Worm (Caenorhabditis elegans): Measurements from ENCODE around the gene fbxb-75.

The fbxb-75 gene

ce11 chrIV:4395555-4395954 lies 45.4 kb downstream of the fbxb-75 start:
- TF ChIP-seq tbx-37 (GFP tag; conservative IDR thresholded peaks at IDR 0.05) (no peak), pes-1 (GFP tag; IDR thresholded peaks at IDR 0.05) (no peak), F13C5.2 (tag; optimal IDR thresholded peaks at IDR 0.05) (no peak), B0310.2 (tag; optimal IDR thresholded peaks at IDR 0.05) (no peak), ets-7 (tag; optimal IDR thresholded peaks at IDR 0.05) (no peak), tra-4 (tag; optimal IDR thresholded peaks at IDR 0.05) (no peak), ceh-13 (GFP tag; optimal IDR thresholded peaks at IDR 0.05) (no peak), hmbx-1 (tag; optimal IDR thresholded peaks at IDR 0.05) (no peak), ceh-36 (tag; optimal IDR thresholded peaks at IDR 0.05) (no peak), scrt-1 (GFP tag; IDR thresholded peaks at IDR 0.05) (no peak)

- TF ChIP-seq hmbx-1 (tag; optimal IDR thresholded peaks at IDR 0.05) (no peak), aly-1 (tag; optimal IDR thresholded peaks at IDR 0.05) (no peak), F13C5.2 (tag; optimal IDR thresholded peaks at IDR 0.05) (no peak), sea-1 (GFP tag; conservative IDR thresholded peaks at IDR 0.05) (no peak), hmg-4 (GFP tag; optimal IDR thresholded peaks at IDR 0.05) (no peak), ceh-36 (tag; optimal IDR thresholded peaks at IDR 0.05) (no peak), tbx-11 (GFP tag; IDR thresholded peaks at IDR 0.05) (no peak), tra-4 (tag; optimal IDR thresholded peaks at IDR 0.05) (no peak), ama-1 (optimal IDR thresholded peaks at IDR 0.05) (no peak), ets-7 (tag; optimal IDR thresholded peaks at IDR 0.05) (no peak)
These were observed 47.0 kb downstream of the fbxb-75 start, which contains the start of gene ell-1 for ce11 chrIV:4393942-4394460. TSS of gene ell-1 (plus strand) at chrIV:4394410.

- TF ChIP-seq flt-1 (GFP tag; IDR thresholded peaks at IDR 0.05) = no peak
- TF ChIP-seq ceh-13 (GFP tag; optimal IDR thresholded peaks at IDR 0.05) = no peak
- no peak for TF ChIP-seq tbx-37 (GFP tag; conservative IDR thresholded peaks at IDR 0.05)
- no peak for TF ChIP-seq hmbx-1 (tag; optimal IDR thresholded peaks at IDR 0.05)
- no peak for TF ChIP-seq ama-1 (optimal IDR thresholded peaks at IDR 0.05)
- no peak for TF ChIP-seq tra-4 (tag; optimal IDR thresholded peaks at IDR 0.05)
- TF ChIP-seq ets-7 (tag; optimal IDR thresholded peaks at IDR 0.05) = no peak
- TF ChIP-seq sea-1 (GFP tag; conservative IDR thresholded peaks at IDR 0.05) = no peak
- TF ChIP-seq ceh-36 (tag; optimal IDR thresholded peaks at IDR 0.05) = no peak
- TF ChIP-seq B0310.2 (tag; optimal IDR thresholded peaks at IDR 0.05) = no peak
These were observed 47.5 kb downstream of the fbxb-75 start for ce11 chrIV:4393488-4393887.

- TF ChIP-seq ceh-13 (GFP tag; optimal IDR thresholded peaks at IDR 0.05) (no peak), hmg-4 (GFP tag; optimal IDR thresholded peaks at IDR 0.05) (peak; percentile 57), scrt-1 (GFP tag; IDR thresholded peaks at IDR 0.05) (0 out of 2 replicates have a peak, but pooled peaks have one; percentile 28), ama-1 (optimal IDR thresholded peaks at IDR 0.05) (no peak), aly-1 (tag; optimal IDR thresholded peaks at IDR 0.05) (no peak), tra-4 (tag; optimal IDR thresholded peaks at IDR 0.05) (no peak), tbx-11 (GFP tag; IDR thresholded peaks at IDR 0.05) (no peak), F13C5.2 (tag; optimal IDR thresholded peaks at IDR 0.05) (peak; percentile 86), tbx-37 (GFP tag; conservative IDR thresholded peaks at IDR 0.05) (peak; percentile 51), B0310.2 (tag; optimal IDR thresholded peaks at IDR 0.05) (peak; percentile 18), ets-7 (tag; optimal IDR thresholded peaks at IDR 0.05) (no peak), sea-1 (GFP tag; conservative IDR thresholded peaks at IDR 0.05) (peak; percentile 74; the same call in 1 of the 2 replicates), ceh-36 (tag; optimal IDR thresholded peaks at IDR 0.05) (no peak), hnd-1 (tag; optimal IDR thresholded peaks at IDR 0.05) (no peak), flt-1 (GFP tag; IDR thresholded peaks at IDR 0.05) (peak; percentile 52), pes-1 (GFP tag; IDR thresholded peaks at IDR 0.05) (peak; percentile 74), hmbx-1 (tag; optimal IDR thresholded peaks at IDR 0.05) (no peak)
These were observed 50.5 kb downstream of the fbxb-75 start, which contains the start of the genes rpl-7A and set-21 for ce11 chrIV:4390438-4390894. TSS of gene rpl-7A (minus strand) at chrIV:4390590. TSS of gene set-21 (plus strand) at chrIV:4390844.

Measured in whole organism, early embryonic.